Fruit fly (Drosophila melanogaster) whole organism, prepupa: ENCODE measurements around the gene CG14230.

ENCODE experiments used
- CG3032 ChIP-seq: fragments of 200-800 bp; optimal IDR thresholded peaks from 2 replicates; lab custom pipeline; 2019; ENCODE audit warnings: missing biosample characterization, mild to moderate bottlenecking, missing genetic modification characterization, moderate library complexity
- CG32006 ChIP-seq: fragments of 200-800 bp; sonication (Bioruptor generic); optimal IDR thresholded peaks from 3 replicates; lab custom pipeline; 2017; ENCODE audit warnings: missing biosample characterization, mild to moderate bottlenecking, missing genetic modification characterization
- CG3919 ChIP-seq: fragments of 200-800 bp; sonication (Bioruptor generic); optimal IDR thresholded peaks from 3 replicates; lab custom pipeline; 2016; ENCODE audit warnings: missing biosample characterization, missing genetic modification characterization
- CG6163 ChIP-seq: fragments of 200-800 bp; sonication (Bioruptor generic); IDR thresholded peaks from 3 replicates; pipeline ENCODE4 v1.3.6; 2022; ENCODE audit warnings: missing biosample characterization, missing genetic modification characterization
- CG6854 ChIP-seq: fragments of 200-800 bp; sonication (Bioruptor generic); optimal IDR thresholded peaks from 2 replicates; lab custom pipeline; 2017; ENCODE audit warnings: missing biosample characterization, mild to moderate bottlenecking, missing genetic modification characterization
- Eip93F ChIP-seq: fragments of 200-800 bp; sonication (Bioruptor generic); optimal IDR thresholded peaks from 2 replicates; lab custom pipeline; 2016; ENCODE audit warnings: missing biosample characterization, mild to moderate bottlenecking, missing genetic modification characterization
- Ets96B ChIP-seq: fragments of 200-800 bp; optimal IDR thresholded peaks from 2 replicates; lab custom pipeline; 2019; ENCODE audit warnings: missing biosample characterization, mild to moderate bottlenecking, missing genetic modification characterization, moderate library complexity
- Hr39 ChIP-seq: fragments of 200-800 bp; sonication (Bioruptor generic); optimal IDR thresholded peaks from 2 replicates; lab custom pipeline; 2016; ENCODE audit warnings: missing biosample characterization, missing genetic modification characterization
- Lpt ChIP-seq: fragments of 200-800 bp; sonication (Bioruptor generic); optimal IDR thresholded peaks from 3 replicates; lab custom pipeline; 2016; ENCODE audit warnings: missing biosample characterization, missing genetic modification characterization
- Sox102F ChIP-seq: fragments of 200-800 bp; sonication (Bioruptor generic); optimal IDR thresholded peaks from 2 replicates; lab custom pipeline; 2016; ENCODE audit warnings: missing biosample characterization, mild to moderate bottlenecking, missing genetic modification characterization
- lz ChIP-seq: fragments of 200-800 bp; sonication (Bioruptor generic); optimal IDR thresholded peaks from 3 replicates; lab custom pipeline; 2016; ENCODE audit warnings: missing biosample characterization, missing genetic modification characterization
- net ChIP-seq: fragments of 200-800 bp; sonication (Bioruptor generic); optimal IDR thresholded peaks from 3 replicates; lab custom pipeline; 2016; ENCODE audit warnings: missing biosample characterization, missing genetic modification characterization

dm6 chrX:19712898-19713627 lies 9.1 kb downstream of the CG14230 start, which contains the start of gene meso18E:
- TF ChIP-seq net (no peak), CG3919 (GFP tag; lab: Kevin White, UChicago) (no peak), CG3032 (tag; lab: Kevin White, UChicago) (no peak), Eip93F (GFP tag; lab: Kevin White, UChicago) (no peak), CG6854 (GFP tag; lab: Kevin White, UChicago) (no peak), Sox102F (GFP tag; lab: Kevin White, UChicago) (no peak), CG6163 (no peak), Ets96B (no peak), Hr39 (GFP tag; lab: Kevin White, UChicago) (no peak), Lpt (GFP tag; lab: Kevin White, UChicago) (no peak), lz (GFP tag; lab: Kevin White, UChicago) (no peak), CG32006 (GFP tag; lab: Kevin White, UChicago) (no peak)
